Fruit fly (Drosophila melanogaster) whole organism, prepupa: Measurements from ENCODE around the gene Sfxn1-3.

ENCODE experiments used
- Blimp-1 ChIP-seq: fragments of 200-800 bp; sonication (Bioruptor generic); optimal IDR thresholded peaks from 3 replicates; lab custom pipeline; 2017; ENCODE audit warnings: missing biosample characterization, missing genetic modification characterization, mild to moderate bottlenecking, moderate library complexity, missing genetic modification reagents
- CG10631 ChIP-seq: fragments of 200-800 bp; sonication (Bioruptor generic); optimal IDR thresholded peaks from 2 replicates; lab custom pipeline; 2016; ENCODE audit warnings: missing biosample characterization, missing genetic modification characterization
- CG11294 ChIP-seq: fragments of 200-800 bp; sonication (Bioruptor generic); IDR thresholded peaks from 2 replicates; pipeline ENCODE4 v1.3.6; 2022; ENCODE audit warnings: missing biosample characterization, missing genetic modification characterization
- CG15336 ChIP-seq: fragments of 200-800 bp; sonication (Bioruptor generic); IDR thresholded peaks from 2 replicates; pipeline ENCODE4 v1.3.6; 2022; ENCODE audit warnings: missing biosample characterization, missing genetic modification characterization
- CG1621 ChIP-seq: fragments of 200-800 bp; sonication (Bioruptor generic); optimal IDR thresholded peaks from 3 replicates; lab custom pipeline; 2018; ENCODE audit warnings: missing biosample characterization, mild to moderate bottlenecking, missing genetic modification characterization
- CG16779 ChIP-seq: fragments of 200-800 bp; sonication (Bioruptor generic); optimal IDR thresholded peaks from 3 replicates; lab custom pipeline; 2017; ENCODE audit warnings: missing biosample characterization, mild to moderate bottlenecking, missing genetic modification characterization
- CG3032 ChIP-seq: fragments of 200-800 bp; optimal IDR thresholded peaks from 2 replicates; lab custom pipeline; 2019; ENCODE audit warnings: missing biosample characterization, mild to moderate bottlenecking, missing genetic modification characterization, moderate library complexity
- CG31627 ChIP-seq: fragments of 200-800 bp; sonication (Bioruptor generic); optimal IDR thresholded peaks from 3 replicates; lab custom pipeline; 2016; ENCODE audit warnings: missing biosample characterization, missing genetic modification characterization
- CG6163 ChIP-seq: fragments of 200-800 bp; sonication (Bioruptor generic); IDR thresholded peaks from 3 replicates; pipeline ENCODE4 v1.3.6; 2022; ENCODE audit warnings: missing biosample characterization, missing genetic modification characterization
- CG6276 ChIP-seq: fragments of 200-800 bp; sonication (Bioruptor generic); optimal IDR thresholded peaks from 2 replicates; lab custom pipeline; 2017; ENCODE audit warnings: missing biosample characterization, mild to moderate bottlenecking, missing genetic modification characterization
- CG6854 ChIP-seq: fragments of 200-800 bp; sonication (Bioruptor generic); optimal IDR thresholded peaks from 2 replicates; lab custom pipeline; 2017; ENCODE audit warnings: missing biosample characterization, mild to moderate bottlenecking, missing genetic modification characterization
- CG8119 ChIP-seq: fragments of 200-800 bp; sonication (Bioruptor generic); IDR thresholded peaks from 3 replicates; pipeline ENCODE4 v1.3.6; 2022; ENCODE audit warnings: missing biosample characterization, missing genetic modification characterization
- CG9139 ChIP-seq: fragments of 200-800 bp; sonication (Bioruptor generic); optimal IDR thresholded peaks from 3 replicates; lab custom pipeline; 2017; ENCODE audit warnings: missing biosample characterization, mild to moderate bottlenecking, missing genetic modification characterization
- Eip78C ChIP-seq: fragments of 200-800 bp; sonication (Bioruptor generic); peaks from one replicate; lab custom pipeline; 2016; ENCODE audit warnings: missing biosample characterization, missing genetic modification characterization
- Gug ChIP-seq: fragments of 200-800 bp; sonication (Bioruptor generic); IDR thresholded peaks from 2 replicates; pipeline ENCODE4 v1.3.6; 2022; ENCODE audit warnings: missing biosample characterization, missing genetic modification characterization
- Hr38 ChIP-seq: sonication (Bioruptor generic); optimal IDR thresholded peaks from 2 replicates; lab custom pipeline; 2016; ENCODE audit warnings: missing biosample characterization, missing genetic modification characterization
- Hr39 ChIP-seq: fragments of 200-800 bp; sonication (Bioruptor generic); optimal IDR thresholded peaks from 2 replicates; lab custom pipeline; 2016; ENCODE audit warnings: missing biosample characterization, missing genetic modification characterization
- Hr4 ChIP-seq: fragments of 200-800 bp; sonication (Bioruptor generic); optimal IDR thresholded peaks from 3 replicates; lab custom pipeline; 2016; ENCODE audit warnings: missing biosample characterization, missing genetic modification characterization
- Met ChIP-seq: fragments of 200-800 bp; sonication (Bioruptor generic); optimal IDR thresholded peaks from 3 replicates; lab custom pipeline; 2016; ENCODE audit warnings: missing biosample characterization, missing genetic modification characterization
- OdsH ChIP-seq: fragments of 200-800 bp; sonication (Bioruptor generic); optimal IDR thresholded peaks from 3 replicates; lab custom pipeline; 2016; ENCODE audit warnings: missing biosample characterization, missing genetic modification characterization
- Sox102F ChIP-seq: fragments of 200-800 bp; sonication (Bioruptor generic); optimal IDR thresholded peaks from 2 replicates; lab custom pipeline; 2016; ENCODE audit warnings: missing biosample characterization, mild to moderate bottlenecking, missing genetic modification characterization
- achi ChIP-seq: fragments of 200-800 bp; sonication (Bioruptor generic); optimal IDR thresholded peaks from 3 replicates; lab custom pipeline; 2016; ENCODE audit warnings: missing biosample characterization, missing genetic modification characterization
- acj6 ChIP-seq: fragments of 200-800 bp; sonication (Bioruptor generic); optimal IDR thresholded peaks from 3 replicates; lab custom pipeline; 2016; ENCODE audit warnings: missing biosample characterization, missing genetic modification characterization
- cyc ChIP-seq: fragments of 200-800 bp; sonication (Bioruptor generic); optimal IDR thresholded peaks from 3 replicates; lab custom pipeline; 2016; ENCODE audit warnings: missing biosample characterization, missing genetic modification characterization
- dac ChIP-seq: fragments of 200-800 bp; sonication (Bioruptor generic); optimal IDR thresholded peaks from 2 replicates; lab custom pipeline; 2017; ENCODE audit warnings: missing biosample characterization, mild to moderate bottlenecking, missing genetic modification characterization
- eg ChIP-seq: fragments of 200-800 bp; sonication (Bioruptor generic); IDR thresholded peaks from 3 replicates; pipeline ENCODE4 v1.3.6; 2022; ENCODE audit warnings: missing biosample characterization, missing genetic modification characterization
- esn ChIP-seq: fragments of 200-800 bp; sonication (Bioruptor generic); optimal IDR thresholded peaks from 2 replicates; lab custom pipeline; 2016; ENCODE audit warnings: missing biosample characterization, mild to moderate bottlenecking, missing genetic modification characterization, moderate library complexity
- fd59A ChIP-seq: fragments of 200-800 bp; sonication (Bioruptor generic); optimal IDR thresholded peaks from 2 replicates; lab custom pipeline; 2017; ENCODE audit warnings: missing biosample characterization, mild to moderate bottlenecking, missing genetic modification characterization, missing genetic modification reagents
- lz ChIP-seq: fragments of 200-800 bp; sonication (Bioruptor generic); optimal IDR thresholded peaks from 3 replicates; lab custom pipeline; 2016; ENCODE audit warnings: missing biosample characterization, missing genetic modification characterization
- net ChIP-seq: fragments of 200-800 bp; sonication (Bioruptor generic); optimal IDR thresholded peaks from 3 replicates; lab custom pipeline; 2016; ENCODE audit warnings: missing biosample characterization, missing genetic modification characterization
- ss ChIP-seq, 2 experiments: fragments of 200-800 bp; sonication (Bioruptor generic); optimal IDR thresholded peaks; 2 replicates in 1 of 2; 3 replicates in 1 of 2; lab custom pipeline; 2017 to 2018; ENCODE audit warnings: mild to moderate bottlenecking in 2 of 2, missing biosample characterization in 2 of 2, missing genetic modification characterization in 2 of 2, moderate library complexity in 1 of 2
- svp ChIP-seq: fragments of 200-800 bp; sonication (Bioruptor generic); peaks from one replicate; lab custom pipeline; 2016; ENCODE audit warnings: missing biosample characterization, missing genetic modification characterization
- topi ChIP-seq: fragments of 200-800 bp; sonication (Bioruptor generic); optimal IDR thresholded peaks from 3 replicates; lab custom pipeline; 2016; ENCODE audit warnings: missing biosample characterization, missing genetic modification characterization
- vri ChIP-seq: fragments of 200-800 bp; sonication (Bioruptor generic); optimal IDR thresholded peaks from 3 replicates; lab custom pipeline; 2016; ENCODE audit warnings: missing biosample characterization, mild to moderate bottlenecking, missing genetic modification characterization

Sfxn1-3 gene

dm6 chr3R:4387490-4387889 lies 9.1 kb downstream of the Sfxn1-3 start, which contains the start of gene tub:
TSS of gene tub (plus strand) at chr3R:4387742.
- TF ChIP-seq esn (GFP tag; lab: Kevin White, UChicago), result peak; percentile 13
- TF ChIP-seq fd59A (GFP tag; lab: Kevin White, UChicago), result no peak
- TF ChIP-seq net, result no peak
- TF ChIP-seq Blimp-1 (GFP tag; lab: Kevin White, UChicago), result no peak
- TF ChIP-seq Hr38 (GFP tag; lab: Kevin White, UChicago), result no peak
- TF ChIP-seq CG16779 (tag; lab: Kevin White, UChicago), result no peak
- peak; percentile 7 for TF ChIP-seq Hr39 (GFP tag; lab: Kevin White, UChicago)
- TF ChIP-seq CG6276, result no peak
- no peak for TF ChIP-seq CG6854 (GFP tag; lab: Kevin White, UChicago)
- TF ChIP-seq vri (GFP tag; lab: Kevin White, UChicago), result no peak
- TF ChIP-seq OdsH (GFP tag; lab: Kevin White, UChicago), result no peak
- peak; percentile 25 for TF ChIP-seq CG3032 (tag; lab: Kevin White, UChicago)
- TF ChIP-seq cyc (GFP tag; lab: Kevin White, UChicago), result no peak
- TF ChIP-seq CG1621, result peak; percentile 45
- TF ChIP-seq dac (GFP tag; lab: Kevin White, UChicago), result peak; percentile 22
- TF ChIP-seq topi, result peak; percentile 10
- no peak for TF ChIP-seq CG11294 (GFP tag; lab: Robert Waterston, UW)
- TF ChIP-seq lz (GFP tag; lab: Kevin White, UChicago), result peak; percentile 47
- TF ChIP-seq CG9139 (GFP tag; lab: Kevin White, UChicago), result no peak
- peak; percentile 63 for TF ChIP-seq Eip78C (GFP tag; lab: Kevin White, UChicago)
- peak; percentile 26 for TF ChIP-seq CG31627 (GFP tag; lab: Kevin White, UChicago)
- no peak for TF ChIP-seq Hr4 (GFP tag; lab: Kevin White, UChicago)
- TF ChIP-seq CG6163 (GFP tag; lab: Robert Waterston, UW), result peak; percentile 62
- no peak for TF ChIP-seq ss (GFP tag; optimal IDR thresholded peaks at IDR 0.05; lab: Kevin White, UChicago)
- peak; percentile 25 for TF ChIP-seq acj6 (GFP tag; lab: Kevin White, UChicago)
- peak; percentile 84 for TF ChIP-seq svp (GFP tag; lab: Kevin White, UChicago)

- TF ChIP-seq acj6 (GFP tag; lab: Kevin White, UChicago) (no peak), CG10631 (no peak), Hr38 (GFP tag; lab: Kevin White, UChicago) (no peak), Eip78C (GFP tag; lab: Kevin White, UChicago) (peak; percentile 37), CG6854 (GFP tag; lab: Kevin White, UChicago) (peak; percentile 12), CG8119 (0 out of 3 replicates have a peak, but pooled peaks have one; percentile 22), esn (GFP tag; lab: Kevin White, UChicago) (peak; percentile 17)
- TF ChIP-seq, all 60 proteins: peak for 4
Measured at dm6 chr3R:4390133-4390532, 11.7 kb downstream of the Sfxn1-3 start, which contains the start of gene CG14646. TSS of gene CG14646 (plus strand) at chr3R:4390366.

- peak; percentile 6 for TF ChIP-seq achi (GFP tag; lab: Kevin White, UChicago)
- peak; percentile 38; the same call in 1 of the 2 replicates for TF ChIP-seq CG15336
- TF ChIP-seq CG8119, result peak; percentile 39; the same call in 1 of the 3 replicates
- peak; percentile 31; the same call in 1 of the 3 replicates for TF ChIP-seq eg (GFP tag; lab: Robert Waterston, UW)
- no peak for TF ChIP-seq Sox102F (GFP tag; lab: Kevin White, UChicago)
- no peak for TF ChIP-seq Gug (GFP tag; lab: Robert Waterston, UW)
- 0 out of 3 replicates have a peak, but pooled peaks have one; percentile 15 for TF ChIP-seq CG6163 (GFP tag; lab: Robert Waterston, UW)
- TF ChIP-seq CG6854 (GFP tag; lab: Kevin White, UChicago), result peak; percentile 47
- TF ChIP-seq vri (GFP tag; lab: Kevin White, UChicago), result peak; percentile 71
- no peak for TF ChIP-seq Met
Measured at dm6 chr3R:4394117-4394516, 15.7 kb downstream of the Sfxn1-3 start, which contains the start of gene CG34112. TSS of gene CG34112 (minus strand) at chr3R:4394259.
